Worm (Caenorhabditis elegans) whole organism, young adult: ENCODE results near the gene F41G4.13.

Source experiments
- T07F8.4 ChIP-seq: sonication (generic microtip); optimal IDR thresholded peaks from 2 replicates; lab custom pipeline; 2016; ENCODE audit warnings: mild to moderate bottlenecking, missing genetic modification characterization, moderate library complexity, missing compliant biosample characterization
- ets-4 ChIP-seq: fragments of 200-800 bp; sonication (Bioruptor generic); optimal IDR thresholded peaks from 2 replicates; lab custom pipeline; 2018; ENCODE audit warnings: mild to moderate bottlenecking, missing genetic modification characterization, missing compliant biosample characterization
- snpc-4 ChIP-seq, 5 experiments: fragments of 150-350 bp in 1 of 5; sonication (generic microtip) in 4 of 5; optimal IDR thresholded peaks; 2 replicates each; lab custom pipeline; 2014 to 2018; ENCODE audit warnings: missing genetic modification characterization in 5 of 5, missing biosample characterization in 3 of 5, antibody characterized with exemption in 2 of 5, mild to moderate bottlenecking in 2 of 5, missing compliant biosample characterization in 2 of 5, missing genotype in 2 of 5, moderate library complexity in 2 of 5, missing genetic modification reagents in 1 of 5

- TF ChIP-seq snpc-4 (GFP tag; optimal IDR thresholded peaks at IDR 0.05; lab: Kevin White, UChicago) = no peak
- TF ChIP-seq snpc-4 (tag; optimal IDR thresholded peaks at IDR 0.05; lab: Kevin White, UChicago) = no peak
- no peak for TF ChIP-seq T07F8.4
- TF ChIP-seq ets-4 (GFP tag; lab: Kevin White, UChicago) = no peak
Observed at ce11 chrX:16793470-16793869, 41.1 kb downstream of the F41G4.13 start.
